Worm (Caenorhabditis elegans) whole organism, late embryonic: ENCODE data around the gene ZK896.5.

Experiments used
- Y22D7AL.16 ChIP-seq: sonication (generic microtip); optimal IDR thresholded peaks from 2 replicates; lab custom pipeline; 2016; ENCODE audit warnings: missing genetic modification characterization, missing compliant biosample characterization
- ceh-34 ChIP-seq: sonication (generic microtip); optimal IDR thresholded peaks from 2 replicates; lab custom pipeline; 2016; ENCODE audit warnings: mild to moderate bottlenecking, missing genetic modification characterization, missing compliant biosample characterization
- lin-11 ChIP-seq: fragments of 200-800 bp; sonication (Bioruptor generic); optimal IDR thresholded peaks from 2 replicates; lab custom pipeline; 2018; ENCODE audit warnings: mild to moderate bottlenecking, missing genetic modification characterization, missing compliant biosample characterization
- pha-4 ChIP-seq: fragments of 150-350 bp; optimal IDR thresholded peaks from 2 replicates; lab custom pipeline; 2018; ENCODE audit warnings: missing biosample characterization, missing genetic modification reagents, missing genetic modification characterization
- rnt-1 ChIP-seq: sonication (generic microtip); optimal IDR thresholded peaks from 2 replicates; lab custom pipeline; 2016; ENCODE audit warnings: missing genetic modification characterization, missing compliant biosample characterization

ce11 chrIV:12830829-12831392 lies 48.5 kb downstream of the ZK896.5 start:
- TF ChIP-seq rnt-1 (tag; lab: Kevin White, UChicago) = no peak
- no peak for TF ChIP-seq ceh-34 (tag; lab: Kevin White, UChicago)
- TF ChIP-seq pha-4 = no peak
- TF ChIP-seq Y22D7AL.16 = no peak
- TF ChIP-seq lin-11 (tag; lab: Kevin White, UChicago) = no peak
